Worm (Caenorhabditis elegans) whole organism, L2 larva: ENCODE results near the gene Y50D4B.4.

Experiments used
- F13H6.1 ChIP-seq: sonication (generic microtip); optimal IDR thresholded peaks from 2 replicates; lab custom pipeline; 2016; ENCODE audit warnings: missing genetic modification characterization, missing compliant biosample characterization
- R02D3.7 ChIP-seq: fragments of 150-350 bp; optimal IDR thresholded peaks from 2 replicates; lab custom pipeline; 2014; ENCODE audit warnings: missing biosample characterization, missing genetic modification characterization
- Y55F3AM.14 ChIP-seq: fragments of 200-800 bp; sonication (Bioruptor generic); optimal IDR thresholded peaks from 2 replicates; lab custom pipeline; 2018; ENCODE audit warnings: mild to moderate bottlenecking, missing genetic modification characterization, missing compliant biosample characterization
- ZK546.5 ChIP-seq: sonication (generic microtip); optimal IDR thresholded peaks from 2 replicates; lab custom pipeline; 2017; ENCODE audit warnings: missing biosample characterization, missing genetic modification characterization
- alr-1 ChIP-seq: fragments of 150-350 bp; optimal IDR thresholded peaks from 2 replicates; lab custom pipeline; 2014; ENCODE audit warnings: missing biosample characterization, missing genetic modification characterization
- ama-1 ChIP-seq: fragments of 150-350 bp; optimal IDR thresholded peaks from 2 replicates; lab custom pipeline; 2018; ENCODE audit warnings: inconsistent platforms
- blmp-1 ChIP-seq: sonication (generic microtip); optimal IDR thresholded peaks from 2 replicates; lab custom pipeline; 2017; ENCODE audit warnings: missing genetic modification characterization, mild to moderate bottlenecking, missing compliant biosample characterization, antibody characterized with exemption, moderate library complexity; ENCODE audit not compliant: insufficient read depth
- ceh-16 ChIP-seq: fragments of 150-350 bp; optimal IDR thresholded peaks from 2 replicates; lab custom pipeline; 2014; ENCODE audit warnings: missing biosample characterization, missing genetic modification characterization
- crh-2 ChIP-seq: sonication (generic microtip); optimal IDR thresholded peaks from 2 replicates; lab custom pipeline; 2017; ENCODE audit warnings: missing biosample characterization, missing genetic modification characterization
- egl-27 ChIP-seq: sonication (generic microtip); optimal IDR thresholded peaks from 3 replicates; lab custom pipeline; 2017; ENCODE audit warnings: missing biosample characterization, missing genetic modification reagents, missing genetic modification characterization
- elt-3 ChIP-seq: sonication (generic microtip); optimal IDR thresholded peaks from 2 replicates; lab custom pipeline; 2017; ENCODE audit warnings: missing biosample characterization, missing genetic modification characterization
- fos-1 ChIP-seq: fragments of 150-350 bp; optimal IDR thresholded peaks from 2 replicates; lab custom pipeline; 2014; ENCODE audit warnings: missing biosample characterization, missing genetic modification characterization
- gmeb-1 ChIP-seq: fragments of 150-350 bp; optimal IDR thresholded peaks from 2 replicates; lab custom pipeline; 2014; ENCODE audit warnings: missing biosample characterization, missing genetic modification characterization
- lin-13 ChIP-seq: fragments of 150-350 bp; optimal IDR thresholded peaks from 2 replicates; lab custom pipeline; 2014; ENCODE audit warnings: missing biosample characterization, missing genetic modification reagents, missing genetic modification characterization
- lin-39 ChIP-seq: fragments of 150-350 bp; optimal IDR thresholded peaks from 2 replicates; lab custom pipeline; 2014; ENCODE audit warnings: missing biosample characterization, missing genetic modification reagents, missing genetic modification characterization
- mab-5 ChIP-seq: fragments of 150-350 bp; optimal IDR thresholded peaks from 2 replicates; lab custom pipeline; 2014; ENCODE audit warnings: missing biosample characterization, missing genetic modification characterization
- mbf-1 ChIP-seq: sonication (generic microtip); optimal IDR thresholded peaks from 2 replicates; lab custom pipeline; 2017; ENCODE audit warnings: missing biosample characterization, missing genetic modification characterization
- mdl-1 ChIP-seq, 2 experiments: fragments of 150-350 bp in 1 of 2; sonication (generic microtip) in 1 of 2; optimal IDR thresholded peaks; 2 replicates each; lab custom pipeline; 2017; ENCODE audit warnings: missing biosample characterization in 2 of 2, missing genetic modification characterization in 2 of 2
- nhr-10 ChIP-seq: sonication (generic microtip); optimal IDR thresholded peaks from 2 replicates; lab custom pipeline; 2017; ENCODE audit warnings: missing biosample characterization, missing genetic modification characterization
- nhr-11 ChIP-seq: fragments of 150-350 bp; optimal IDR thresholded peaks from 2 replicates; lab custom pipeline; 2014; ENCODE audit warnings: missing biosample characterization, missing genetic modification characterization
- nhr-21 ChIP-seq: fragments of 150-350 bp; optimal IDR thresholded peaks from 2 replicates; lab custom pipeline; 2014; ENCODE audit warnings: missing biosample characterization, missing genetic modification characterization
- nhr-237 ChIP-seq: fragments of 150-350 bp; optimal IDR thresholded peaks from 2 replicates; lab custom pipeline; 2014; ENCODE audit warnings: missing biosample characterization, missing genetic modification characterization
- nhr-6 ChIP-seq: fragments of 150-350 bp; optimal IDR thresholded peaks from 2 replicates; lab custom pipeline; 2014; ENCODE audit warnings: missing biosample characterization, missing genetic modification characterization
- sem-4 ChIP-seq: fragments of 150-350 bp; optimal IDR thresholded peaks from 2 replicates; lab custom pipeline; 2014; ENCODE audit warnings: missing biosample characterization, missing genetic modification reagents, missing genetic modification characterization
- skn-1 ChIP-seq: sonication (generic microtip); optimal IDR thresholded peaks from 2 replicates; lab custom pipeline; 2017; ENCODE audit warnings: missing biosample characterization, missing genetic modification characterization
- sma-3 ChIP-seq: sonication (generic microtip); optimal IDR thresholded peaks from 2 replicates; lab custom pipeline; 2016; ENCODE audit warnings: missing genetic modification reagents, missing genetic modification characterization, missing compliant biosample characterization
- sma-9 ChIP-seq, 2 experiments: fragments of 150-350 bp in 1 of 2; sonication (generic microtip) in 1 of 2; optimal IDR thresholded peaks; 2 replicates each; lab custom pipeline; 2014 to 2016; ENCODE audit warnings: missing genetic modification characterization in 2 of 2, mild to moderate bottlenecking in 1 of 2, missing biosample characterization in 1 of 2, missing compliant biosample characterization in 1 of 2, missing genetic modification reagents in 1 of 2, moderate library complexity in 1 of 2
- snpc-4 ChIP-seq: fragments of 150-350 bp; optimal IDR thresholded peaks from 2 replicates; lab custom pipeline; 2014; ENCODE audit warnings: missing biosample characterization, missing genetic modification characterization
- unc-39 ChIP-seq: fragments of 150-350 bp; optimal IDR thresholded peaks from 2 replicates; lab custom pipeline; 2014; ENCODE audit warnings: missing biosample characterization, missing genetic modification characterization
- unc-62 ChIP-seq: fragments of 150-350 bp; optimal IDR thresholded peaks from 2 replicates; lab custom pipeline; 2014; ENCODE audit warnings: missing biosample characterization, missing genetic modification reagents, missing genetic modification characterization
- ztf-4 ChIP-seq: fragments of 150-350 bp; optimal IDR thresholded peaks from 2 replicates; lab custom pipeline; 2014; ENCODE audit warnings: missing biosample characterization, missing genetic modification characterization

Gene Y50D4B.4

ce11 chrV:1052559-1053064, 39.8 kb upstream of the Y50D4B.4 start, which contains the start of gene K10C9.4:
K10C9.4 (minus strand) TSS chrV:1053014.
- no peak for TF ChIP-seq mbf-1
- TF ChIP-seq ztf-4 (tag; lab: Kevin White, UChicago) = no peak
- no peak for TF ChIP-seq ZK546.5
- TF ChIP-seq blmp-1 (tag; lab: Kevin White, UChicago) = no peak
- TF ChIP-seq sma-3 (GFP tag; lab: Kevin White, UChicago) = no peak
- TF ChIP-seq snpc-4 (tag; lab: Kevin White, UChicago) = no peak
- TF ChIP-seq lin-39 (tag; lab: Kevin White, UChicago) = no peak
- TF ChIP-seq F13H6.1 (tag; lab: Kevin White, UChicago) = no peak
- no peak for TF ChIP-seq ceh-16 (tag; lab: Kevin White, UChicago)
- no peak for TF ChIP-seq R02D3.7 (tag; lab: Kevin White, UChicago)
- no peak for TF ChIP-seq nhr-21 (tag; lab: Kevin White, UChicago)
- no peak for TF ChIP-seq alr-1 (tag; lab: Kevin White, UChicago)
- no peak for TF ChIP-seq skn-1 (tag; lab: Kevin White, UChicago)
- no peak for TF ChIP-seq lin-13 (GFP tag; lab: Kevin White, UChicago)
- no peak for TF ChIP-seq Y55F3AM.14
- no peak for TF ChIP-seq nhr-6 (tag; lab: Kevin White, UChicago)
- TF ChIP-seq mdl-1 (tag; optimal IDR thresholded peaks at IDR 0.05; lab: Kevin White, UChicago) = no peak

DNA sequence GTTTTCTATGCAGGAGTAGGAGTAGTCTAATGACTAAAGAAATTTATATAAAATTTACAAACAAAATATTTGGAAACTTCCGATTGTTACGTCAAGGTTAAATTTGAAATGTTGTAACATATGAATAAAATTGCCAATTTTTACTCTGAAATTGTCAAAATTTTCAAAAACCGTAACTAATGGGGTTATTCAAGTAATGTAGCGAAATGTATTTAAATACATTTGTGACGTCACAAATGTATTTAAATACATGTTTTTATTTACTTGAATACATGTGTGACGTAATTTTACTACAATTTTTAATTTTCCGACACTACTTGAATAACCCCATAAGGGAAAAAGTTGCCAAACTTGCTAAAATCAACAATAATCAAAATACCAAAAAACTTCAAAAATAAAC, 39.1 kb upstream of the Y50D4B.4 start:
- no peak for TF ChIP-seq mbf-1
- TF ChIP-seq, all 48 proteins: peak for 0

DNA sequence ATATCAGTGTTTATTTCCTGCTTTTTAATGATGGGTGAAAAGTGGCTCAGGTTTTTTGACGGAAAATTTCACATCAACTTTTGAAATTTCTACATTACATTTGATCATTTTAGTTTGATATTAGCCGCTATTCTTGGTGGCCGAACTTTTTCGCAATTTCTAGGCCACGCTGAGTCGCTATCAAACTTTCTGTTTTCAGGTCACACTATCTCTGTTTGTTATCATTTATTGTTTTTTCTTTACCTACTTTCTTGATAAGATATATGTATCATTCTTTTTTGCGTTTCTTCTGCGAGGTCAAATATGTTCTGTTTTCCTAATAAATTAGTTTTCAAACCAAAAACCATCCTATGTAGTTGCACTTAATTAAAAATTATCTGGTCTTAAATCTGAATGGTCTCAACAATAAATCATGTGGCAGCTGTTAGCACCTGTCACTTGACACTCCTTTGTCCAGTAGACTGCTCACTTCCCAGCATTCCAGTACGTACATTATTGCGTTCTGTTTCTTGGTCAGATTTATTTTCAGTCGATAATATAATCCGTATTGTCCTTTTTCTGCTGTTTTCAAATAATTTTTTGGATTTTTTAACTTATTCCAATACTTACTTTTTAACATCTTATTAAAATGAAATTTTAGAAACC, 32.1 kb upstream of the Y50D4B.4 start:
- no peak for TF ChIP-seq nhr-237 (tag; lab: Kevin White, UChicago)
- TF ChIP-seq sma-9 (GFP tag; optimal IDR thresholded peaks at IDR 0.05; lab: Kevin White, UChicago) = peak; percentile 8
- no peak for TF ChIP-seq sma-9 (tag; optimal IDR thresholded peaks at IDR 0.05; lab: Kevin White, UChicago)
- TF ChIP-seq nhr-11 = no peak
- TF ChIP-seq F13H6.1 (tag; lab: Kevin White, UChicago) = peak; percentile 21
- TF ChIP-seq egl-27 = no peak
- peak; percentile 38 for TF ChIP-seq gmeb-1
- TF ChIP-seq elt-3 = no peak
- peak; percentile 73 for TF ChIP-seq mab-5 (tag; lab: Kevin White, UChicago)
- peak; percentile 78 for TF ChIP-seq fos-1
- TF ChIP-seq alr-1 (tag; lab: Kevin White, UChicago) = no peak
- TF ChIP-seq, all 48 proteins: peak for 5

- TF ChIP-seq sem-4 (no peak), nhr-237 (tag; lab: Kevin White, UChicago) (no peak), unc-62 (GFP tag; lab: Kevin White, UChicago) (no peak), ama-1 (lab: Kevin White, UChicago) (no peak), crh-2 (tag; lab: Kevin White, UChicago) (no peak), gmeb-1 (no peak), ceh-16 (tag; lab: Kevin White, UChicago) (no peak), F13H6.1 (tag; lab: Kevin White, UChicago) (no peak)
- TF ChIP-seq, all 48 proteins: peak for 0
These were observed 31.2 kb upstream of the Y50D4B.4 start, which contains the start of gene rnst-2 for ce11 chrV:1061295-1061694. rnst-2 (plus strand) TSS chrV:1061595.

DNA sequence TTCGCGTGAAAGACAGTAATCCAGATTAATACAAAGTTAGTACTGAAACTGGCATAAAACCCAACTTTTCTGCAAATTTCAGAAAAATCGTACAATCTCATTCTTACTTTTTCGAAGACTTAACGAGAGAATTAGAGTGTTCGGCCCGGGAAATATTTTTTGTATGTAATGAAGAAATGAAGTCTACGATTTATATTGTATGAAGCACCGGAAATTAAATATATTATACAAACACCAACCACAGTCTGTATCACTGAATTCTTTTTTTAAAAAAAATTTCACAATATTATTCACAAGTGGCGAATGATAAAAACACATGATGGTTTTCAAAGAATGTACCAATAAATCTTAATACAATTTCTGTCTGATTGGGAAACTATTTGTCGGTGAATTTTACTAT, 28.0 kb upstream of the Y50D4B.4 start, which contains the start of gene str-67:
TSS of gene str-67 (minus strand) at position 101 of the 400 bp plus-strand sequence.
- TF ChIP-seq fos-1 (no peak), ZK546.5 (no peak), unc-39 (tag; lab: Kevin White, UChicago) (no peak), nhr-10 (tag; lab: Kevin White, UChicago) (no peak), ama-1 (lab: Kevin White, UChicago) (no peak), gmeb-1 (no peak)

DNA sequence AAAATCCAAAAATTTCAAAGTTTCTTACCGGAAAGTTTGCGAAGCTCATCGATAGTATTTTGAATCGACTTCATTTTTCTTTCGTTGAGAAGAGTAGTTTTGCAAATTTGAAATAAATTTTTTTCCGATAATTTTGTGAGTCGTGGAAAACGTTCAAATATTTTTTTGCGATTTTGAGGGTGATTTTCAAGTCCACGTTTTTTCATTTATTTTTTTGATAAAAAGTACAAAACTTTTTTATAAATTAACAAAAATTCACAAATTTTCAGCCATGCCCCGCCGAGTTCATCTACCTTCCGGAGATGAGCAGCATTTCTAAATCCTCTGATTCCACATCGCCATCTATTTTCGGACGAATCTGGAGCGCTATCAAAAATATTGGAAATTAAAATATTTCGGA, 25.0 kb upstream of the Y50D4B.4 start, which contains the start of gene K10C9.7:
TSS of gene K10C9.7 (minus strand) at position 101 of the 400 bp plus-strand sequence.
- no peak for TF ChIP-seq gmeb-1
